Fruit fly (Drosophila melanogaster) whole organism, embryonic: ENCODE data around the gene CG3408.

Source experiments
- Abd-B ChIP-seq: fragments of 200-800 bp; sonication (Bioruptor generic); optimal IDR thresholded peaks from 2 replicates; lab custom pipeline; 2018; ENCODE audit warnings: missing biosample characterization, mild to moderate bottlenecking, missing genetic modification characterization, moderate library complexity
- Ada2b ChIP-seq: fragments of 200-800 bp; sonication (Bioruptor generic); IDR thresholded peaks from 2 replicates; pipeline ENCODE4 v1.3.6; 2022; ENCODE audit warnings: missing biosample characterization, missing genetic modification characterization
- Aef1 ChIP-seq: fragments of 200-800 bp; sonication (Bioruptor generic); IDR thresholded peaks from 3 replicates; pipeline ENCODE4 v1.3.6; 2022; ENCODE audit warnings: missing biosample characterization, missing genetic modification characterization
- Atf-2 ChIP-seq: fragments of 200-800 bp; sonication (Bioruptor generic); optimal IDR thresholded peaks from 2 replicates; lab custom pipeline; 2016; ENCODE audit warnings: missing biosample characterization, missing genetic modification characterization
- Awh ChIP-seq: fragments of 200-800 bp; sonication (Bioruptor generic); IDR thresholded peaks from 2 replicates; pipeline ENCODE4, ENCODE4 v1.3.6; 2022; ENCODE audit warnings: missing biosample characterization, missing genetic modification characterization
- B-H1 ChIP-seq: fragments of 200-800 bp; sonication (Bioruptor generic); IDR thresholded peaks from 3 replicates; pipeline ENCODE4 v1.3.6; 2022; ENCODE audit warnings: missing biosample characterization, missing genetic modification characterization
- Bgb ChIP-seq: fragments of 200-800 bp; sonication (Bioruptor generic); IDR thresholded peaks from 2 replicates; pipeline ENCODE4 v1.3.6; 2022; ENCODE audit warnings: missing biosample characterization, missing genetic modification characterization; ENCODE audit not compliant: partially characterized antibody
- CG10565 ChIP-seq: fragments of 200-800 bp; sonication (Bioruptor generic); optimal IDR thresholded peaks from 3 replicates; lab custom pipeline; 2016; ENCODE audit warnings: missing biosample characterization, mild to moderate bottlenecking, missing genetic modification characterization
- CG10654 ChIP-seq: fragments of 200-800 bp; sonication (Bioruptor generic); optimal IDR thresholded peaks from 2 replicates; lab custom pipeline; 2016; ENCODE audit warnings: missing biosample characterization, missing genetic modification characterization
- CG11247 ChIP-seq: fragments of 200-800 bp; sonication (Bioruptor generic); IDR thresholded peaks from 2 replicates; pipeline ENCODE4 v1.3.6; 2022; ENCODE audit warnings: missing biosample characterization, missing genetic modification characterization
- CG11560 ChIP-seq: fragments of 200-800 bp; sonication (Bioruptor generic); IDR thresholded peaks from 3 replicates; pipeline ENCODE4 v1.3.6; 2022; ENCODE audit warnings: missing biosample characterization, missing genetic modification characterization
- CG11695 ChIP-seq: fragments of 200-800 bp; sonication (Bioruptor generic); IDR thresholded peaks from 3 replicates; pipeline ENCODE4 v1.3.6; 2022; ENCODE audit warnings: missing biosample characterization, missing genetic modification characterization
- CG12155 ChIP-seq: fragments of 200-800 bp; sonication (Bioruptor generic); optimal IDR thresholded peaks from 3 replicates; lab custom pipeline; 2016; ENCODE audit warnings: missing biosample characterization, missing genetic modification characterization
- CG32772 ChIP-seq: fragments of 200-800 bp; sonication (Bioruptor generic); IDR thresholded peaks from 2 replicates; pipeline ENCODE4 v1.3.6; 2022; ENCODE audit warnings: missing biosample characterization, missing genetic modification characterization
- CG33213 ChIP-seq: fragments of 200-800 bp; sonication (Bioruptor generic); optimal IDR thresholded peaks from 3 replicates; lab custom pipeline; 2016; ENCODE audit warnings: missing biosample characterization, missing genetic modification characterization
- CG3847 ChIP-seq: fragments of 200-800 bp; sonication (Bioruptor generic); IDR thresholded peaks from 2 replicates; pipeline ENCODE4 v1.3.6; 2022; ENCODE audit warnings: missing biosample characterization, missing genetic modification characterization
- CG4360 ChIP-seq: fragments of 200-800 bp; sonication (Bioruptor generic); IDR thresholded peaks from 2 replicates; pipeline ENCODE4 v1.3.6; 2022; ENCODE audit warnings: missing biosample characterization, missing genetic modification characterization
- CG7987 ChIP-seq: fragments of 200-800 bp; sonication (Bioruptor generic); optimal IDR thresholded peaks from 2 replicates; lab custom pipeline; 2018; ENCODE audit warnings: missing biosample characterization, mild to moderate bottlenecking, missing genetic modification characterization, moderate library complexity
- CG8359 ChIP-seq: fragments of 200-800 bp; sonication (Bioruptor generic); optimal IDR thresholded peaks from 2 replicates; lab custom pipeline; 2017; ENCODE audit warnings: missing biosample characterization, mild to moderate bottlenecking, missing genetic modification characterization, borderline replicate concordance
- ERR ChIP-seq: fragments of 200-800 bp; sonication (Bioruptor generic); optimal IDR thresholded peaks from 2 replicates; lab custom pipeline; 2016; ENCODE audit warnings: missing biosample characterization, missing genetic modification characterization
- Elba2 ChIP-seq: fragments of 200-800 bp; sonication (Bioruptor generic); optimal IDR thresholded peaks from 3 replicates; lab custom pipeline; 2016; ENCODE audit warnings: missing biosample characterization, missing genetic modification characterization
- Fer3 ChIP-seq: fragments of 200-800 bp; sonication (Bioruptor generic); optimal IDR thresholded peaks from 2 replicates; lab custom pipeline; 2018; ENCODE audit warnings: missing biosample characterization, mild to moderate bottlenecking, missing genetic modification characterization, moderate library complexity
- H2.0 ChIP-seq: fragments of 200-800 bp; sonication (Bioruptor generic); IDR thresholded peaks from 2 replicates; pipeline ENCODE4 v1.3.6; 2022; ENCODE audit warnings: missing biosample characterization, missing genetic modification characterization
- Hr78 ChIP-seq, 2 experiments: fragments of 200-800 bp in 1 of 2; fragments of >200 bp in 1 of 2; sonication (Bioruptor generic) in 1 of 2; optimal IDR thresholded peaks; 2 replicates each; lab custom pipeline; 2017 to 2019; ENCODE audit warnings: missing biosample characterization in 2 of 2, missing genetic modification characterization in 2 of 2, mild to moderate bottlenecking in 1 of 2, moderate library complexity in 1 of 2
- NfI ChIP-seq: fragments of 200-800 bp; sonication (Bioruptor generic); optimal IDR thresholded peaks from 3 replicates; lab custom pipeline; 2018; ENCODE audit warnings: missing biosample characterization, mild to moderate bottlenecking, missing genetic modification characterization, moderate library complexity
- Spps ChIP-seq: fragments of 200-800 bp; sonication (Bioruptor generic); optimal IDR thresholded peaks from 2 replicates; lab custom pipeline; 2018; ENCODE audit warnings: missing biosample characterization, mild to moderate bottlenecking, missing genetic modification characterization
- TFAM ChIP-seq: fragments of 200-800 bp; sonication (Bioruptor generic); optimal IDR thresholded peaks from 2 replicates; lab custom pipeline; 2017; ENCODE audit warnings: missing biosample characterization, missing genetic modification characterization, inconsistent platforms
- Trl ChIP-seq, 3 experiments: fragments of >200 bp in 2 of 3; fragments of 200-800 bp in 1 of 3; sonication (Bioruptor generic) in 1 of 3; optimal IDR thresholded peaks; 2 replicates in 1 of 3; 3 replicates in 2 of 3; lab custom pipeline; 2016 to 2017; ENCODE audit warnings: missing biosample characterization in 1 of 3, missing genetic modification characterization in 1 of 3
- Usf ChIP-seq: fragments of 200-800 bp; sonication (Bioruptor generic); optimal IDR thresholded peaks from 2 replicates; lab custom pipeline; 2017; ENCODE audit warnings: missing genotype, missing biosample characterization, missing genetic modification characterization
- Xrp1 ChIP-seq: fragments of 200-800 bp; sonication (Bioruptor generic); IDR thresholded peaks from 2 replicates; pipeline ENCODE4 v1.3.6; 2022; ENCODE audit warnings: missing biosample characterization, missing genetic modification characterization
- al ChIP-seq: fragments of 200-800 bp; sonication (Bioruptor generic); IDR thresholded peaks from 2 replicates; pipeline ENCODE4 v1.3.6; 2022; ENCODE audit warnings: missing biosample characterization, missing genetic modification characterization
- ap ChIP-seq: fragments of 200-800 bp; sonication (Bioruptor generic); IDR thresholded peaks from 2 replicates; pipeline ENCODE4 v1.3.6; 2022; ENCODE audit warnings: missing biosample characterization, missing genetic modification characterization
- chif ChIP-seq, 2 experiments: fragments of 200-800 bp; sonication (Bioruptor generic); optimal IDR thresholded peaks; 3 replicates each; lab custom pipeline; 2016; ENCODE audit warnings: missing biosample characterization in 2 of 2, missing genetic modification characterization in 2 of 2
- ci ChIP-seq: fragments of 200-800 bp; sonication (Bioruptor generic); IDR thresholded peaks from 3 replicates; pipeline ENCODE4 v1.3.6; 2022; ENCODE audit warnings: missing biosample characterization, missing genetic modification characterization
- crol ChIP-seq: fragments of 200-800 bp; sonication (Bioruptor generic); IDR thresholded peaks from 2 replicates; pipeline ENCODE4 v1.3.6; 2022; ENCODE audit warnings: missing biosample characterization, missing genetic modification characterization
- fd102C ChIP-seq: fragments of 200-800 bp; sonication (Bioruptor generic); optimal IDR thresholded peaks from 2 replicates; lab custom pipeline; 2018; ENCODE audit warnings: missing biosample characterization, mild to moderate bottlenecking, missing genetic modification characterization, moderate library complexity
- gce ChIP-seq: fragments of 200-800 bp; sonication (Bioruptor generic); IDR thresholded peaks from 3 replicates; pipeline ENCODE4 v1.3.6; 2022; ENCODE audit warnings: missing biosample characterization, missing genetic modification characterization
- grau ChIP-seq: fragments of 200-800 bp; optimal IDR thresholded peaks from 3 replicates; lab custom pipeline; 2019; ENCODE audit warnings: missing biosample characterization, mild to moderate bottlenecking, missing genetic modification characterization, moderate library complexity
- hb ChIP-seq: fragments of 200-800 bp; sonication (Bioruptor generic); IDR thresholded peaks from 3 replicates; pipeline ENCODE4 v1.3.6; 2022; ENCODE audit warnings: missing biosample characterization, missing genetic modification characterization; ENCODE audit not compliant: partially characterized antibody
- jing ChIP-seq: fragments of 200-800 bp; sonication (Bioruptor generic); optimal IDR thresholded peaks from 2 replicates; lab custom pipeline; 2018; ENCODE audit warnings: missing biosample characterization, mild to moderate bottlenecking, missing genetic modification characterization
- jumu ChIP-seq: fragments of 200-800 bp; sonication (Bioruptor generic); optimal IDR thresholded peaks from 3 replicates; lab custom pipeline; 2016; ENCODE audit warnings: missing biosample characterization, missing genetic modification characterization
- nerfin-1 ChIP-seq: fragments of 200-800 bp; sonication (Bioruptor generic); optimal IDR thresholded peaks from 3 replicates; lab custom pipeline; 2019; ENCODE audit warnings: missing biosample characterization, mild to moderate bottlenecking, missing genetic modification characterization, moderate library complexity
- otp ChIP-seq: fragments of 200-800 bp; sonication (Bioruptor generic); IDR thresholded peaks from 3 replicates; pipeline ENCODE4, ENCODE4 v1.3.6; 2022; ENCODE audit warnings: missing biosample characterization, missing genetic modification characterization
- phol ChIP-seq: fragments of 200-800 bp; sonication (Bioruptor generic); optimal IDR thresholded peaks from 3 replicates; lab custom pipeline; 2018; ENCODE audit warnings: missing biosample characterization, mild to moderate bottlenecking, missing genetic modification characterization, moderate library complexity
- ranshi ChIP-seq: fragments of 200-800 bp; sonication (Bioruptor generic); IDR thresholded peaks from 2 replicates; pipeline ENCODE4 v1.3.6; 2022; ENCODE audit warnings: missing biosample characterization, missing genetic modification characterization
- sens-2 ChIP-seq: fragments of 200-800 bp; sonication (Bioruptor generic); IDR thresholded peaks from 2 replicates; pipeline ENCODE4 v1.3.6; 2022; ENCODE audit warnings: missing biosample characterization, missing genetic modification characterization
- slbo ChIP-seq: fragments of 200-800 bp; sonication (Bioruptor generic); IDR thresholded peaks from 2 replicates; pipeline ENCODE4 v1.3.6; 2022; ENCODE audit warnings: missing biosample characterization, missing genetic modification characterization
- sr ChIP-seq: fragments of 200-800 bp; sonication (Bioruptor generic); IDR thresholded peaks from 3 replicates; pipeline ENCODE4 v1.3.6; 2022; ENCODE audit warnings: missing biosample characterization, missing genetic modification characterization
- zfh1 ChIP-seq: fragments of 200-800 bp; sonication (Bioruptor generic); IDR thresholded peaks from 3 replicates; pipeline ENCODE4 v1.3.6; 2022; ENCODE audit warnings: missing biosample characterization, missing genetic modification characterization

The CG3408 gene

dm6 chr3L:9461670-9462246, 47.6 kb downstream of the CG3408 start (continued):
- TF ChIP-seq CG3847 (GFP tag; lab: Robert Waterston, UW) (peak; percentile 28; the same call in 1 of the 2 replicates), ap (GFP tag; lab: Robert Waterston, UW) (0 out of 2 replicates have a peak, but pooled peaks have one; percentile 20), Ada2b (GFP tag; lab: Robert Waterston, UW) (peak; percentile 58; the same call in 1 of the 2 replicates), CG33213 (GFP tag; lab: Kevin White, UChicago) (peak; percentile 29), ci (GFP tag; lab: Robert Waterston, UW) (peak; percentile 73; the same call in 2 of the 3 replicates), fd102C (GFP tag; lab: Kevin White, UChicago) (peak; percentile 71), CG32772 (GFP tag; lab: Robert Waterston, UW) (peak; percentile 49), Xrp1 (GFP tag; lab: Robert Waterston, UW) (peak; percentile 57; the same call in 1 of the 2 replicates), slbo (GFP tag; lab: Robert Waterston, UW) (peak; percentile 59), CG11247 (GFP tag; lab: Robert Waterston, UW) (0 out of 2 replicates have a peak, but pooled peaks have one; percentile 31), jumu (peak; percentile 58), otp (peak; percentile 42; the same call in 2 of the 3 replicates), ERR (peak; percentile 21), CG11695 (GFP tag; lab: Robert Waterston, UW) (peak; percentile 47; the same call in 2 of the 3 replicates), zfh1 (0 out of 3 replicates have a peak, but pooled peaks have one; percentile 51), gce (GFP tag; lab: Robert Waterston, UW) (no peak), CG12155 (GFP tag; lab: Kevin White, UChicago) (no peak), B-H1 (GFP tag; lab: Robert Waterston, UW) (peak; percentile 18; the same call in 2 of the 3 replicates), sens-2 (GFP tag; lab: Robert Waterston, UW) (peak; percentile 59), Abd-B (peak; percentile 63), sr (GFP tag; lab: Robert Waterston, UW) (peak; percentile 6; the same call in 1 of the 3 replicates), Usf (peak; percentile 8), NfI (GFP tag; lab: Kevin White, UChicago) (peak; percentile 43), crol (GFP tag; lab: Robert Waterston, UW) (0 out of 2 replicates have a peak, but pooled peaks have one; percentile 9), nerfin-1 (tag; lab: Kevin White, UChicago) (peak; percentile 49), hb (GFP tag; lab: Robert Waterston, UW) (no peak), Fer3 (tag; lab: Kevin White, UChicago) (peak; percentile 17), Awh (no peak), CG11560 (tag; lab: Robert Waterston, UW) (no peak), CG4360 (peak; percentile 66), Aef1 (0 out of 3 replicates have a peak, but pooled peaks have one; percentile 9), CG10565 (no peak), ranshi (peak; percentile 35; the same call in 1 of the 2 replicates), grau (tag; lab: Kevin White, UChicago) (no peak), Elba2 (GFP tag; lab: Kevin White, UChicago) (no peak), phol (tag; lab: Kevin White, UChicago) (peak; percentile 71), TFAM (GFP tag; lab: Kevin White, UChicago) (no peak), chif (GFP tag; optimal IDR thresholded peaks at IDR 0.05; lab: Kevin White, UChicago) (peak in 1 of 2 experiments; percentile 38), CG10654 (peak; percentile 49), CG8359 (GFP tag; lab: Kevin White, UChicago) (no peak), Atf-2 (GFP tag; lab: Kevin White, UChicago) (no peak), H2.0 (GFP tag; lab: Robert Waterston, UW) (peak; percentile 51), al (GFP tag; lab: Robert Waterston, UW) (0 out of 2 replicates have a peak, but pooled peaks have one; percentile 20), CG7987 (GFP tag; lab: Kevin White, UChicago) (peak; percentile 16), Spps (tag; lab: Kevin White, UChicago) (peak; percentile 12), Hr78 (GFP tag; optimal IDR thresholded peaks at IDR 0.05; lab: Kevin White, UChicago) (no peak), Bgb (peak; percentile 16; the same call in 1 of the 2 replicates), Trl (optimal IDR thresholded peaks at IDR 0.05; lab: Kevin White, UChicago) (peak in 1 of 2 experiments; percentile 96), Trl (GFP tag; optimal IDR thresholded peaks at IDR 0.05; lab: Kevin White, UChicago) (no peak), jing (GFP tag; lab: Kevin White, UChicago) (peak; percentile 11)
